Worm (Caenorhabditis elegans): ENCODE data around the gene F10A3.4.

Gene F10A3.4

DNA sequence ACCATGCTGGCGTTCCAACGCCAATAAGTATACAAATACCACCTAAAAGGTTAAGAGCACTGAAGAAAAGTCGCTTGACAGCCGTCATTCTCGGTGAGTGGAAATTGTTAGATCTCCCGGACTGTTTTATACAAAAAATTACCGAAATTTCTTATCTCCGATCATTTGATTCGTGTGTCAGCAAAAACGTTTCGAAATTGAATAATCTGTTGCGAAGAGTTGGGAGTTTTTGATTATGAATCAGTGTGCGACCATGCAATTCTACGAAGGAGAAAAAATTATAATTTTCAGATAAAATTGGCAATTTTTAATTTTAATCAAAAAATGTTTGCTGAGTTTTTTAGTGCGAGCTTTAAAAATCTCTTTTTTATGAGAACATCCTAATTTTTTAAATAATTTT is 9.4 kb upstream of the F10A3.4 start, which contains the start of gene clc-11:
TSS of gene clc-11 (minus strand) at position 101 of the 400 bp plus-strand sequence.
- TF ChIP-seq sox-4 (tag; optimal IDR thresholded peaks at IDR 0.05) (no peak), fkh-8 (tag; optimal IDR thresholded peaks at IDR 0.05) (no peak), efl-1 (optimal IDR thresholded peaks at IDR 0.05) (no peak), efl-1 (GFP tag; optimal IDR thresholded peaks at IDR 0.05 in 1 of 2) (peak in 1 of 2 experiments; percentile 65), nhr-84 (tag; optimal IDR thresholded peaks at IDR 0.05) (no peak), elt-2 (tag; optimal IDR thresholded peaks at IDR 0.05) (peak; percentile 10)

- TF ChIP-seq fos-1 (tag; optimal IDR thresholded peaks at IDR 0.05) (no peak), sox-4 (tag; optimal IDR thresholded peaks at IDR 0.05) (no peak), egl-27 (tag; optimal IDR thresholded peaks at IDR 0.05) (no peak), vab-15 (tag; optimal IDR thresholded peaks at IDR 0.05) (no peak), unc-30 (tag; optimal IDR thresholded peaks at IDR 0.05) (no peak), nhr-85 (tag) (no peak), ceh-82 (tag; optimal IDR thresholded peaks at IDR 0.05) (no peak), jun-1 (tag; optimal IDR thresholded peaks at IDR 0.05) (no peak), elt-3 (tag; optimal IDR thresholded peaks at IDR 0.05) (no peak), aly-2 (tag; optimal IDR thresholded peaks at IDR 0.05) (no peak), ceh-8 (GFP tag; optimal IDR thresholded peaks at IDR 0.05) (no peak), ces-1 (GFP tag; optimal IDR thresholded peaks at IDR 0.05) (no peak)
Measured at ce11 chrV:16141071-16141470, 7.8 kb upstream of the F10A3.4 start, which contains the start of gene clc-32. clc-32 (minus strand) TSS chrV:16141171.

DNA sequence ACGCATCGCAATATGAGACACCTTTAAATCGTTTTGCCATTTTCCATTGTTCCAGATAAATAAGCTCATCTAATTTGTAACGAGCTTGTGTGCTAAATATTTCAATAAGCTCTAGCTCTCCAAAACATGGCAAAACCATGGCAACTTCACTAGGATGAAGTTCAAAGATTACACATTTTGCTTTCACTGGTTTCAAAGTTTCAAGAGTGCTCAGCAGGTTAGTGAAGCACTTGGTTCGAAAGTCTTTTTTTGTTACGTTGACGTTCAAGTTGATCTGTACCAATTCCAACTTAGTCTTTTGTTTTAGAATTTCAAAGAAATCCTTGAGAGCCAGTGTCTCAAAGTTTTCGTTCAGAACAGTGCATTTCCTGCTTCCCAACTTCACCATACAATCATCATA is 6.5 kb upstream of the F10A3.4 start, which contains the start of gene fbxa-18:
TSS of gene fbxa-18 (plus strand) at position 301 of the 400 bp plus-strand sequence.
- no peak for TF ChIP-seq ces-1 (GFP tag; optimal IDR thresholded peaks at IDR 0.05)
- no peak for TF ChIP-seq ceh-88 (GFP tag; IDR thresholded peaks at IDR 0.05)
- TF ChIP-seq unc-86 (tag; optimal IDR thresholded peaks at IDR 0.05), result no peak
- TF ChIP-seq grh-1 (GFP tag; IDR thresholded peaks at IDR 0.05), result no peak
- no peak for TF ChIP-seq zag-1 (tag; optimal IDR thresholded peaks at IDR 0.05)
- no peak for TF ChIP-seq elt-2 (tag; optimal IDR thresholded peaks at IDR 0.05)
- no peak for TF ChIP-seq alr-1 (tag; optimal IDR thresholded peaks at IDR 0.05; ENCODE audit: borderline replicate concordance)
- no peak for TF ChIP-seq ceh-90 (tag; optimal IDR thresholded peaks at IDR 0.05)
- TF ChIP-seq egl-27 (tag; optimal IDR thresholded peaks at IDR 0.05), result no peak
- TF ChIP-seq sox-4 (tag; optimal IDR thresholded peaks at IDR 0.05), result no peak
- TF ChIP-seq ceh-63 (GFP tag; optimal IDR thresholded peaks at IDR 0.05), result no peak
- no peak for TF ChIP-seq fos-1 (tag; optimal IDR thresholded peaks at IDR 0.05)
- no peak for TF ChIP-seq unc-98 (GFP tag; IDR thresholded peaks at IDR 0.05)
- TF ChIP-seq tlp-1 (tag; optimal IDR thresholded peaks at IDR 0.05), result no peak
- no peak for TF ChIP-seq swsn-7 (tag; optimal IDR thresholded peaks at IDR 0.05)
- TF ChIP-seq ama-1 (optimal IDR thresholded peaks at IDR 0.05), result no peak

- TF ChIP-seq hlh-17 (GFP tag; optimal IDR thresholded peaks at IDR 0.05; ENCODE audit: borderline replicate concordance), result no peak
- TF ChIP-seq unc-30 (tag; optimal IDR thresholded peaks at IDR 0.05), result no peak
- peak; percentile 12 for TF ChIP-seq nhr-20 (tag; optimal IDR thresholded peaks at IDR 0.05)
- peak; percentile 80 for TF ChIP-seq elt-2 (tag; optimal IDR thresholded peaks at IDR 0.05)
- no peak for TF ChIP-seq nhr-71 (tag; optimal IDR thresholded peaks at IDR 0.05)
- TF ChIP-seq ceh-88 (GFP tag; IDR thresholded peaks at IDR 0.05), result no peak
- TF ChIP-seq unc-130 (tag; optimal IDR thresholded peaks at IDR 0.05), result no peak
- no peak for TF ChIP-seq ama-1 (optimal IDR thresholded peaks at IDR 0.05)
- no peak for TF ChIP-seq mep-1 (tag; optimal IDR thresholded peaks at IDR 0.05)
- no peak for TF ChIP-seq lir-3 (tag; optimal IDR thresholded peaks at IDR 0.05; ENCODE audit: poor library complexity)
- no peak for TF ChIP-seq irx-1 (tag; optimal IDR thresholded peaks at IDR 0.05)
- TF ChIP-seq mef-2 (tag; optimal IDR thresholded peaks at IDR 0.05), result no peak
- TF ChIP-seq pqm-1 (tag; optimal IDR thresholded peaks at IDR 0.05), result peak; percentile 47
- TF ChIP-seq fkh-8 (tag; optimal IDR thresholded peaks at IDR 0.05), result no peak
- no peak for TF ChIP-seq dsc-1 (tag; optimal IDR thresholded peaks at IDR 0.05)
- TF ChIP-seq sox-4 (tag; optimal IDR thresholded peaks at IDR 0.05), result no peak
- TF ChIP-seq aly-2 (tag; optimal IDR thresholded peaks at IDR 0.05), result no peak
- no peak for TF ChIP-seq snpc-4 (tag; optimal IDR thresholded peaks at IDR 0.05)
- TF ChIP-seq isw-1 (GFP tag; IDR thresholded peaks at IDR 0.05), result no peak
- TF ChIP-seq efl-3 (GFP tag; optimal IDR thresholded peaks at IDR 0.05), result no peak
Measured at ce11 chrV:16143066-16143581, 5.8 kb upstream of the F10A3.4 start, which contains the start of gene fbxa-88. fbxa-88 (minus strand) TSS chrV:16143116.
